Worm (Caenorhabditis elegans) whole organism, L4 larva: Measurements from ENCODE around the gene C55A6.11.

Experiments used
- D1046.2 ChIP-seq: fragments of 200-800 bp; sonication (Bioruptor generic); IDR thresholded peaks from 2 replicates; pipeline ENCODE4 v1.3.6; 2022; ENCODE audit warnings: missing genetic modification characterization, missing compliant biosample characterization
- F26F4.8 ChIP-seq: fragments of 200-800 bp; sonication (Bioruptor generic); conservative IDR thresholded peaks from 2 replicates; pipeline ENCODE4 v1.3.6; 2022; ENCODE audit warnings: missing genetic modification characterization, missing compliant biosample characterization
- Y105C5A.15 ChIP-seq: fragments of 200-800 bp; sonication (Bioruptor generic); IDR thresholded peaks from 2 replicates; pipeline ENCODE4 v1.3.6; 2022; ENCODE audit warnings: missing genetic modification characterization, missing compliant biosample characterization
- Y5F2A.4 ChIP-seq: fragments of 200-800 bp; sonication (Bioruptor generic); optimal IDR thresholded peaks from 2 replicates; lab custom pipeline; 2018; ENCODE audit warnings: mild to moderate bottlenecking, missing genetic modification characterization, missing compliant biosample characterization
- aha-1 ChIP-seq: fragments of 150-350 bp; peaks from one replicate; lab custom pipeline; 2014; ENCODE audit warnings: missing biosample characterization, missing genetic modification characterization
- ceh-20 ChIP-seq: fragments of 200-800 bp; sonication (Bioruptor generic); IDR thresholded peaks from 2 replicates; pipeline ENCODE4 v1.3.6; 2022; ENCODE audit warnings: missing genetic modification reagents, missing genetic modification characterization, missing compliant biosample characterization
- ceh-44 ChIP-seq: fragments of 200-800 bp; sonication (Bioruptor generic); IDR thresholded peaks from 2 replicates; pipeline ENCODE4 v1.3.6; 2022; ENCODE audit warnings: missing genetic modification reagents, missing genetic modification characterization, missing compliant biosample characterization
- ceh-62 ChIP-seq: sonication (generic microtip); optimal IDR thresholded peaks from 2 replicates; lab custom pipeline; 2017; ENCODE audit warnings: missing biosample characterization, missing genetic modification characterization
- ces-1 ChIP-seq: fragments of 150-350 bp; sonication (generic microtip); optimal IDR thresholded peaks from 4 replicates; lab custom pipeline; 2014; ENCODE audit warnings: missing biosample characterization, missing genetic modification reagents, missing genetic modification characterization
- ctbp-1 ChIP-seq: fragments of 200-800 bp; sonication (Bioruptor generic); IDR thresholded peaks from 2 replicates; pipeline ENCODE4 v1.3.6; 2022; ENCODE audit warnings: missing genetic modification reagents, missing genetic modification characterization, missing compliant biosample characterization
- daf-12 ChIP-seq: fragments of 150-350 bp; optimal IDR thresholded peaks from 2 replicates; lab custom pipeline; 2014; ENCODE audit warnings: missing biosample characterization, missing genetic modification reagents, missing genetic modification characterization
- daf-16 ChIP-seq, 3 experiments: sonication (generic microtip); optimal IDR thresholded peaks; 2 replicates each; lab custom pipeline; 2016 to 2017; ENCODE audit warnings: missing genetic modification characterization in 3 of 3, missing genetic modification reagents in 3 of 3, mild to moderate bottlenecking in 2 of 3, missing compliant biosample characterization in 2 of 3, missing biosample characterization in 1 of 3, moderate library complexity in 1 of 3
- daf-19 ChIP-seq: fragments of 200-800 bp; sonication (Bioruptor generic); conservative IDR thresholded peaks from 2 replicates; pipeline ENCODE4 v1.3.6; 2022; ENCODE audit warnings: missing genetic modification characterization, missing compliant biosample characterization
- daf-8 ChIP-seq: fragments of 200-800 bp; sonication (Bioruptor generic); IDR thresholded peaks from 2 replicates; pipeline ENCODE4 v1.3.6; 2022; ENCODE audit warnings: missing genetic modification characterization, missing compliant biosample characterization
- dpl-1 ChIP-seq: fragments of 150-350 bp; optimal IDR thresholded peaks from 2 replicates; lab custom pipeline; 2014; ENCODE audit warnings: missing biosample characterization, missing genetic modification reagents, missing genetic modification characterization
- dve-1 ChIP-seq: sonication (generic microtip); optimal IDR thresholded peaks from 2 replicates; lab custom pipeline; 2017; ENCODE audit warnings: antibody characterized with exemption, mild to moderate bottlenecking, missing genetic modification characterization, missing compliant biosample characterization; ENCODE audit not compliant: insufficient read depth
- egl-43 ChIP-seq: fragments of 200-800 bp; sonication (Bioruptor generic); IDR thresholded peaks from 2 replicates; pipeline ENCODE4 v1.3.6; 2022; ENCODE audit warnings: missing genetic modification reagents, missing genetic modification characterization, missing compliant biosample characterization
- fkh-10 ChIP-seq: fragments of 150-350 bp; optimal IDR thresholded peaks from 2 replicates; lab custom pipeline; 2014; ENCODE audit warnings: missing biosample characterization, missing genetic modification reagents, missing genetic modification characterization
- hmg-1.1 ChIP-seq: fragments of 200-800 bp; sonication (Bioruptor generic); IDR thresholded peaks from 2 replicates; pipeline ENCODE4 v1.3.6; 2022; ENCODE audit warnings: missing genetic modification reagents, missing genetic modification characterization, missing compliant biosample characterization
- lim-7 ChIP-seq: fragments of 200-800 bp; sonication (Bioruptor generic); IDR thresholded peaks from 2 replicates; pipeline ENCODE4 v1.3.6; 2022; ENCODE audit warnings: missing genetic modification characterization, missing compliant biosample characterization
- lin-29 ChIP-seq: fragments of 200-800 bp; sonication (Bioruptor generic); IDR thresholded peaks from 2 replicates; pipeline ENCODE4 v1.3.6; 2022; ENCODE audit warnings: missing genetic modification reagents, missing genetic modification characterization, missing compliant biosample characterization
- lir-3 ChIP-seq: sonication (generic microtip); optimal IDR thresholded peaks from 2 replicates; lab custom pipeline; 2016; ENCODE audit warnings: mild to moderate bottlenecking, missing genetic modification characterization, missing compliant biosample characterization
- mes-2 ChIP-seq: sonication (generic microtip); optimal IDR thresholded peaks from 2 replicates; lab custom pipeline; 2016; ENCODE audit warnings: missing genotype, mild to moderate bottlenecking, missing genetic modification characterization, missing compliant biosample characterization; ENCODE audit not compliant: poor library complexity, severe bottlenecking
- mxl-2 ChIP-seq: fragments of 200-800 bp; sonication (Bioruptor generic); conservative IDR thresholded peaks from 2 replicates; pipeline ENCODE4 v1.3.6; 2022; ENCODE audit warnings: missing genetic modification reagents, missing genetic modification characterization, missing compliant biosample characterization
- mxl-3 ChIP-seq: fragments of 200-800 bp; sonication (Bioruptor generic); optimal IDR thresholded peaks from 2 replicates; lab custom pipeline; 2018; ENCODE audit warnings: mild to moderate bottlenecking, missing genetic modification characterization, missing compliant biosample characterization
- nhr-111 ChIP-seq: fragments of 200-800 bp; sonication (Bioruptor generic); optimal IDR thresholded peaks from 2 replicates; lab custom pipeline; 2018; ENCODE audit warnings: mild to moderate bottlenecking, missing genetic modification characterization, missing compliant biosample characterization
- nhr-25 ChIP-seq: sonication (generic microtip); optimal IDR thresholded peaks from 2 replicates; lab custom pipeline; 2017; ENCODE audit warnings: missing genetic modification characterization, mild to moderate bottlenecking, missing compliant biosample characterization, antibody characterized with exemption, moderate library complexity, borderline replicate concordance; ENCODE audit not compliant: insufficient read depth
- nhr-28 ChIP-seq: fragments of 150-350 bp; optimal IDR thresholded peaks from 2 replicates; lab custom pipeline; 2014; ENCODE audit warnings: missing biosample characterization, missing genetic modification characterization
- nhr-42 ChIP-seq: fragments of 200-800 bp; sonication (Bioruptor generic); IDR thresholded peaks from 2 replicates; pipeline ENCODE4 v1.3.6; 2022; ENCODE audit warnings: missing genetic modification characterization, missing compliant biosample characterization
- pha-4 ChIP-seq, 2 experiments: fragments of 150-350 bp in 1 of 2; fragments of 200-800 bp in 1 of 2; sonication (Bioruptor generic) in 1 of 2; IDR thresholded peaks in 1 of 2; optimal IDR thresholded peaks in 1 of 2; 2 replicates each; pipeline versions ENCODE4 v1.3.6 to Lab custom; 2014 to 2022; ENCODE audit warnings: missing genetic modification characterization in 2 of 2, missing genetic modification reagents in 2 of 2, missing biosample characterization in 1 of 2, missing compliant biosample characterization in 1 of 2
- set-16 ChIP-seq: fragments of 200-800 bp; sonication (Bioruptor generic); IDR thresholded peaks from 2 replicates; pipeline ENCODE4 v1.3.6; 2022; ENCODE audit warnings: missing genetic modification reagents, missing genetic modification characterization, missing compliant biosample characterization
- unc-130 ChIP-seq: sonication (generic microtip); optimal IDR thresholded peaks from 2 replicates; lab custom pipeline; 2016; ENCODE audit warnings: missing genetic modification reagents, missing genetic modification characterization, missing compliant biosample characterization
- unc-39 ChIP-seq: sonication (generic microtip); optimal IDR thresholded peaks from 2 replicates; lab custom pipeline; 2017; ENCODE audit warnings: missing biosample characterization, missing genetic modification characterization
- unc-62 ChIP-seq, 3 experiments: fragments of 150-350 bp in 1 of 3; sonication (generic microtip); optimal IDR thresholded peaks in 2 of 3; peaks in 1 of 3; 1 replicate in 1 of 3; 2 replicates in 2 of 3; lab custom pipeline; 2014 to 2017; ENCODE audit warnings: missing biosample characterization in 3 of 3, missing genetic modification characterization in 3 of 3, missing genetic modification reagents in 3 of 3, missing genotype in 1 of 3
- zfp-3 ChIP-seq: fragments of 200-800 bp; sonication (Bioruptor generic); conservative IDR thresholded peaks from 2 replicates; pipeline ENCODE4 v1.3.6; 2022; ENCODE audit warnings: missing genetic modification reagents, missing genetic modification characterization, missing compliant biosample characterization
- zip-11 ChIP-seq: fragments of 200-800 bp; sonication (Bioruptor generic); IDR thresholded peaks from 2 replicates; pipeline ENCODE4 v1.3.6; 2022; ENCODE audit warnings: missing genetic modification characterization, missing compliant biosample characterization

The C55A6.11 gene

ce11 chrV:11521448-11521847, 1.1 kb downstream of the C55A6.11 start, which contains the start of gene pafo-1 (continued):
- TF ChIP-seq Y5F2A.4 (GFP tag; lab: Kevin White, UChicago) = no peak
- TF ChIP-seq D1046.2 (GFP tag; lab: Robert Waterston, UW) = 0 out of 2 replicates have a peak, but pooled peaks have one; percentile 31
- no peak for TF ChIP-seq daf-8 (GFP tag; lab: Robert Waterston, UW)

ce11 chrV:11525338-11525737, 5.0 kb downstream of the C55A6.11 start:
- TF ChIP-seq ceh-44 (GFP tag; lab: Robert Waterston, UW) = no peak
- TF ChIP-seq zfp-3 (GFP tag; lab: Robert Waterston, UW) = no peak
- TF ChIP-seq nhr-25 (tag; lab: Kevin White, UChicago) = no peak
- TF ChIP-seq ceh-62 (tag; lab: Kevin White, UChicago) = no peak
- TF ChIP-seq lim-7 (GFP tag; lab: Robert Waterston, UW) = no peak
- TF ChIP-seq aha-1 = no peak
- no peak for TF ChIP-seq fkh-10 (GFP tag; lab: Kevin White, UChicago)
- peak; percentile 38 for TF ChIP-seq set-16 (GFP tag; lab: Robert Waterston, UW)
- no peak for TF ChIP-seq F26F4.8 (GFP tag; lab: Robert Waterston, UW)
- TF ChIP-seq mxl-3 (GFP tag; lab: Kevin White, UChicago) = peak; percentile 42
- 0 out of 2 replicates have a peak, but pooled peaks have one; percentile 39 for TF ChIP-seq egl-43 (GFP tag; lab: Robert Waterston, UW)
- no peak for TF ChIP-seq ceh-20
- TF ChIP-seq nhr-111 (GFP tag; lab: Kevin White, UChicago) = no peak
- TF ChIP-seq daf-12 (tag; lab: Kevin White, UChicago) = no peak
- TF ChIP-seq zip-11 (GFP tag; lab: Robert Waterston, UW) = no peak
- TF ChIP-seq nhr-42 (GFP tag; lab: Robert Waterston, UW) = no peak
- TF ChIP-seq D1046.2 (GFP tag; lab: Robert Waterston, UW) = 0 out of 2 replicates have a peak, but pooled peaks have one; percentile 32
- 0 out of 2 replicates have a peak, but pooled peaks have one; percentile 32 for TF ChIP-seq hmg-1.1 (GFP tag; lab: Robert Waterston, UW)

- TF ChIP-seq daf-19 (no peak), unc-62 (GFP tag; optimal IDR thresholded peaks at IDR 0.05 in 1 of 2; lab: Kevin White, UChicago) (peak in 1 of 2 experiments; percentile 91), unc-62 (tag; optimal IDR thresholded peaks at IDR 0.05; lab: Kevin White, UChicago) (no peak)
Observed at ce11 chrV:11526927-11527491, 6.7 kb downstream of the C55A6.11 start.

- no peak for TF ChIP-seq Y105C5A.15 (GFP tag; lab: Robert Waterston, UW)
- no peak for TF ChIP-seq lin-29 (GFP tag; lab: Robert Waterston, UW)
- no peak for TF ChIP-seq ces-1 (GFP tag; lab: Kevin White, UChicago)
- no peak for TF ChIP-seq dve-1 (tag; lab: Kevin White, UChicago)
- no peak for TF ChIP-seq mes-2 (tag; lab: Kevin White, UChicago)
- TF ChIP-seq daf-16 (GFP tag; optimal IDR thresholded peaks at IDR 0.05; lab: Kevin White, UChicago) = no peak
- TF ChIP-seq daf-16 (tag; optimal IDR thresholded peaks at IDR 0.05; lab: Kevin White, UChicago) = no peak
- no peak for TF ChIP-seq pha-4 (GFP tag; IDR thresholded peaks at IDR 0.05; lab: Robert Waterston, UW)
- TF ChIP-seq pha-4 (tag; optimal IDR thresholded peaks at IDR 0.05; lab: Kevin White, UChicago) = no peak
- no peak for TF ChIP-seq ctbp-1
- TF ChIP-seq mxl-2 (GFP tag; lab: Robert Waterston, UW) = no peak
- no peak for TF ChIP-seq unc-39
- TF ChIP-seq lir-3 (tag; lab: Kevin White, UChicago) = no peak
- TF ChIP-seq unc-130 = no peak
- TF ChIP-seq ceh-20 = no peak
- no peak for TF ChIP-seq nhr-28 (tag; lab: Kevin White, UChicago)
- TF ChIP-seq lim-7 (GFP tag; lab: Robert Waterston, UW) = no peak
- TF ChIP-seq dpl-1 (GFP tag; lab: Kevin White, UChicago) = no peak
- TF ChIP-seq zip-11 (GFP tag; lab: Robert Waterston, UW) = no peak
Observed at ce11 chrV:11527531-11527930, 7.2 kb downstream of the C55A6.11 start, which contains the start of gene ccch-1. Gene ccch-1 (plus strand): TSS chrV:11527831.
